Fruit fly (Drosophila melanogaster) whole organism, embryonic: Measurements from ENCODE around the gene Sws1.

Experiments used
- BtbVII ChIP-seq: fragments of 200-800 bp; sonication (Bioruptor generic); optimal IDR thresholded peaks from 3 replicates; lab custom pipeline; 2017; ENCODE audit warnings: missing biosample characterization, mild to moderate bottlenecking, missing genetic modification characterization
- CG10267 ChIP-seq: fragments of 200-800 bp; sonication (Bioruptor generic); optimal IDR thresholded peaks from 2 replicates; lab custom pipeline; 2018; ENCODE audit warnings: missing biosample characterization, mild to moderate bottlenecking, missing genetic modification characterization, moderate library complexity
- CG10274 ChIP-seq: fragments of 200-800 bp; sonication (Bioruptor generic); optimal IDR thresholded peaks from 3 replicates; lab custom pipeline; 2017; ENCODE audit warnings: missing biosample characterization, mild to moderate bottlenecking, missing genetic modification characterization
- CG14667 ChIP-seq: fragments of 200-800 bp; sonication (Bioruptor generic); IDR thresholded peaks from 2 replicates; pipeline ENCODE4 v1.3.6; 2022; ENCODE audit warnings: missing biosample characterization, missing genetic modification characterization
- CG15601 ChIP-seq: fragments of 200-800 bp; sonication (Bioruptor generic); optimal IDR thresholded peaks from 3 replicates; lab custom pipeline; 2019; ENCODE audit warnings: missing biosample characterization, mild to moderate bottlenecking, missing genetic modification characterization, moderate library complexity
- CG15696 ChIP-seq: fragments of 200-800 bp; sonication (Bioruptor generic); optimal IDR thresholded peaks from 2 replicates; lab custom pipeline; 2019; ENCODE audit warnings: missing biosample characterization, mild to moderate bottlenecking, missing genetic modification characterization, moderate library complexity
- CG1602 ChIP-seq: fragments of 200-800 bp; sonication (Bioruptor generic); optimal IDR thresholded peaks from 3 replicates; lab custom pipeline; 2016; ENCODE audit warnings: missing biosample characterization, missing genetic modification characterization
- CG17829 ChIP-seq: fragments of 200-800 bp; optimal IDR thresholded peaks from 2 replicates; lab custom pipeline; 2019; ENCODE audit warnings: missing biosample characterization, mild to moderate bottlenecking, missing genetic modification characterization, moderate library complexity
- CG18764 ChIP-seq: fragments of 200-800 bp; sonication (Bioruptor generic); optimal IDR thresholded peaks from 3 replicates; lab custom pipeline; 2016; ENCODE audit warnings: missing biosample characterization, missing genetic modification characterization
- CG2712 ChIP-seq: fragments of 200-800 bp; optimal IDR thresholded peaks from 3 replicates; lab custom pipeline; 2019; ENCODE audit warnings: missing biosample characterization, mild to moderate bottlenecking, missing genetic modification characterization, moderate library complexity
- CG4360 ChIP-seq: fragments of 200-800 bp; sonication (Bioruptor generic); IDR thresholded peaks from 2 replicates; pipeline ENCODE4 v1.3.6; 2022; ENCODE audit warnings: missing biosample characterization, missing genetic modification characterization
- CG43689 ChIP-seq: fragments of 200-800 bp; sonication (Bioruptor generic); IDR thresholded peaks from 2 replicates; pipeline ENCODE4 v1.3.6; 2022; ENCODE audit warnings: missing biosample characterization, missing genetic modification characterization
- CG6854 ChIP-seq: fragments of 200-800 bp; sonication (Bioruptor generic); optimal IDR thresholded peaks from 3 replicates; lab custom pipeline; 2017; ENCODE audit warnings: missing biosample characterization, mild to moderate bottlenecking, missing genetic modification characterization
- CG7839 ChIP-seq: fragments of 200-800 bp; sonication (Bioruptor generic); optimal IDR thresholded peaks from 3 replicates; lab custom pipeline; 2018; ENCODE audit warnings: missing biosample characterization, mild to moderate bottlenecking, missing genetic modification characterization, moderate library complexity
- CG7928 ChIP-seq: fragments of 200-800 bp; sonication (Bioruptor generic); optimal IDR thresholded peaks from 2 replicates; lab custom pipeline; 2017; ENCODE audit warnings: missing biosample characterization, mild to moderate bottlenecking, missing genetic modification characterization
- CG9609 ChIP-seq: fragments of 200-800 bp; sonication (Bioruptor generic); optimal IDR thresholded peaks from 3 replicates; lab custom pipeline; 2016; ENCODE audit warnings: missing biosample characterization, missing genetic modification characterization
- Chrac-16 ChIP-seq: fragments of 200-800 bp; sonication (Bioruptor generic); optimal IDR thresholded peaks from 3 replicates; lab custom pipeline; 2016; ENCODE audit warnings: missing biosample characterization, missing genetic modification characterization
- ERR ChIP-seq: fragments of 200-800 bp; sonication (Bioruptor generic); optimal IDR thresholded peaks from 2 replicates; lab custom pipeline; 2016; ENCODE audit warnings: missing biosample characterization, missing genetic modification characterization
- Fer1 ChIP-seq: fragments of 200-800 bp; sonication (Bioruptor generic); optimal IDR thresholded peaks from 2 replicates; lab custom pipeline; 2017; ENCODE audit warnings: missing biosample characterization, mild to moderate bottlenecking, missing genetic modification characterization
- HHEX ChIP-seq: fragments of 200-800 bp; sonication (Bioruptor generic); optimal IDR thresholded peaks from 3 replicates; lab custom pipeline; 2017; ENCODE audit warnings: missing biosample characterization, mild to moderate bottlenecking, missing genetic modification characterization, missing genetic modification reagents
- HLH4C ChIP-seq: fragments of 200-800 bp; sonication (Bioruptor generic); IDR thresholded peaks from 3 replicates; pipeline ENCODE4 v1.3.6; 2022; ENCODE audit warnings: missing biosample characterization, missing genetic modification characterization; ENCODE audit not compliant: partially characterized antibody
- HLHmδ ChIP-seq: fragments of 200-800 bp; sonication (Bioruptor generic); optimal IDR thresholded peaks from 2 replicates; lab custom pipeline; 2018; ENCODE audit warnings: missing biosample characterization, mild to moderate bottlenecking, missing genetic modification characterization, moderate library complexity
- HmgD ChIP-seq: fragments of 200-800 bp; sonication (Bioruptor generic); optimal IDR thresholded peaks from 3 replicates; lab custom pipeline; 2016; ENCODE audit warnings: missing biosample characterization, missing genetic modification characterization
- HmgZ ChIP-seq: fragments of 200-800 bp; sonication (Bioruptor generic); optimal IDR thresholded peaks from 2 replicates; lab custom pipeline; 2018; ENCODE audit warnings: missing biosample characterization, mild to moderate bottlenecking, missing genetic modification characterization
- Kr ChIP-seq: fragments of 200-800 bp; sonication (Bioruptor generic); optimal IDR thresholded peaks from 2 replicates; lab custom pipeline; 2017; ENCODE audit warnings: missing biosample characterization, mild to moderate bottlenecking, missing genetic modification characterization
- Lhr ChIP-seq: fragments of 200-800 bp; sonication (Bioruptor generic); optimal IDR thresholded peaks from 3 replicates; lab custom pipeline; 2017; ENCODE audit warnings: mild to moderate bottlenecking, missing biosample characterization, missing genetic modification reagents, missing genetic modification characterization
- NC2β ChIP-seq: fragments of 200-800 bp; sonication (Bioruptor generic); optimal IDR thresholded peaks from 2 replicates; lab custom pipeline; 2016; ENCODE audit warnings: missing biosample characterization, missing genetic modification characterization
- Nf-YA ChIP-seq: fragments of 200-800 bp; sonication (Bioruptor generic); IDR thresholded peaks from 2 replicates; pipeline ENCODE4 v1.3.6; 2022; ENCODE audit warnings: missing biosample characterization, missing genetic modification characterization
- Optix ChIP-seq: fragments of 200-800 bp; sonication (Bioruptor generic); IDR thresholded peaks from 3 replicates; pipeline ENCODE4 v1.3.6; 2022; ENCODE audit warnings: missing biosample characterization, missing genetic modification characterization
- Ptx1 ChIP-seq: fragments of 200-800 bp; sonication (Bioruptor generic); IDR thresholded peaks from 2 replicates; pipeline ENCODE4 v1.3.6; 2022; ENCODE audit warnings: missing biosample characterization, missing genetic modification characterization
- Spps ChIP-seq: fragments of 200-800 bp; sonication (Bioruptor generic); optimal IDR thresholded peaks from 2 replicates; lab custom pipeline; 2018; ENCODE audit warnings: missing biosample characterization, mild to moderate bottlenecking, missing genetic modification characterization
- az2 ChIP-seq: fragments of 200-800 bp; sonication (Bioruptor generic); optimal IDR thresholded peaks from 3 replicates; lab custom pipeline; 2016; ENCODE audit warnings: missing biosample characterization, missing genetic modification characterization
- bowl ChIP-seq: fragments of 200-800 bp; sonication (Bioruptor generic); IDR thresholded peaks from 2 replicates; pipeline ENCODE4 v1.3.6; 2022; ENCODE audit warnings: missing biosample characterization, missing genetic modification characterization
- cad ChIP-seq: fragments of >200 bp; optimal IDR thresholded peaks from 2 replicates; lab custom pipeline; 2017; ENCODE audit warnings: missing biosample characterization, missing genetic modification characterization
- chm ChIP-seq: fragments of 200-800 bp; sonication (Bioruptor generic); IDR thresholded peaks from 2 replicates; pipeline ENCODE4 v1.3.6; 2022; ENCODE audit warnings: missing biosample characterization, missing genetic modification characterization
- chn ChIP-seq: fragments of 200-800 bp; sonication (Bioruptor generic); optimal IDR thresholded peaks from 2 replicates; lab custom pipeline; 2016; ENCODE audit warnings: missing biosample characterization, missing genetic modification characterization
- da ChIP-seq: fragments of 200-800 bp; sonication (Bioruptor generic); optimal IDR thresholded peaks from 2 replicates; lab custom pipeline; 2016; ENCODE audit warnings: missing biosample characterization, missing genetic modification characterization
- danr ChIP-seq: fragments of 200-800 bp; sonication (Bioruptor generic); IDR thresholded peaks from 2 replicates; pipeline ENCODE4 v1.3.6; 2022; ENCODE audit warnings: missing biosample characterization, missing genetic modification characterization
- esg ChIP-seq: fragments of 200-800 bp; sonication (Bioruptor generic); conservative IDR thresholded peaks from 2 replicates; pipeline ENCODE4 v1.3.6; 2022; ENCODE audit warnings: missing biosample characterization, missing genetic modification characterization
- ftz-f1 ChIP-seq: fragments of 200-800 bp; sonication (Bioruptor generic); optimal IDR thresholded peaks from 2 replicates; lab custom pipeline; 2016; ENCODE audit warnings: missing biosample characterization, missing genetic modification characterization
- gcm ChIP-seq: fragments of 200-800 bp; sonication (Bioruptor generic); optimal IDR thresholded peaks from 2 replicates; lab custom pipeline; 2019; ENCODE audit warnings: missing biosample characterization, mild to moderate bottlenecking, missing genetic modification characterization, moderate library complexity
- grn ChIP-seq: fragments of 200-800 bp; sonication (Bioruptor generic); optimal IDR thresholded peaks from 3 replicates; lab custom pipeline; 2017; ENCODE audit warnings: missing biosample characterization, missing genetic modification characterization
- hkb ChIP-seq, 2 experiments: fragments of 200-800 bp in 1 of 2; fragments of >200 bp in 1 of 2; sonication (Bioruptor generic) in 1 of 2; IDR thresholded peaks in 1 of 2; optimal IDR thresholded peaks in 1 of 2; 2 replicates each; pipeline versions ENCODE4 v1.3.6 to Lab custom; 2017 to 2022; ENCODE audit warnings: missing biosample characterization in 1 of 2, missing genetic modification characterization in 1 of 2
- maf-S ChIP-seq: fragments of 200-800 bp; sonication (Bioruptor generic); optimal IDR thresholded peaks from 2 replicates; lab custom pipeline; 2016; ENCODE audit warnings: missing biosample characterization, missing genetic modification characterization
- mld ChIP-seq: fragments of 200-800 bp; sonication (Bioruptor generic); IDR thresholded peaks from 3 replicates; pipeline ENCODE4 v1.3.6; 2022; ENCODE audit warnings: missing biosample characterization, missing genetic modification characterization; ENCODE audit not compliant: partially characterized antibody
- org-1 ChIP-seq: fragments of 200-800 bp; sonication (Bioruptor generic); optimal IDR thresholded peaks from 2 replicates; lab custom pipeline; 2017; ENCODE audit warnings: missing biosample characterization, missing genetic modification characterization
- peb ChIP-seq: fragments of 200-800 bp; sonication (Bioruptor generic); IDR thresholded peaks from 2 replicates; pipeline ENCODE4 v1.3.6; 2022; ENCODE audit warnings: missing biosample characterization, missing genetic modification characterization
- sd ChIP-seq: fragments of 200-800 bp; sonication (Bioruptor generic); optimal IDR thresholded peaks from 3 replicates; lab custom pipeline; 2018; ENCODE audit warnings: missing biosample characterization, mild to moderate bottlenecking, missing genetic modification characterization, moderate library complexity
- sens-2 ChIP-seq: fragments of 200-800 bp; sonication (Bioruptor generic); IDR thresholded peaks from 2 replicates; pipeline ENCODE4 v1.3.6; 2022; ENCODE audit warnings: missing biosample characterization, missing genetic modification characterization
- tgo ChIP-seq: fragments of 200-800 bp; sonication (Bioruptor generic); IDR thresholded peaks from 3 replicates; pipeline ENCODE4 v1.3.6; 2022; ENCODE audit warnings: missing biosample characterization, missing genetic modification characterization
- tll ChIP-seq, 2 experiments: fragments of 200-800 bp in 1 of 2; fragments of >200 bp in 1 of 2; sonication (Bioruptor generic) in 1 of 2; optimal IDR thresholded peaks; 2 replicates each; lab custom pipeline; 2017 to 2019; ENCODE audit warnings: missing biosample characterization in 2 of 2, missing genetic modification characterization in 2 of 2, mild to moderate bottlenecking in 1 of 2, moderate library complexity in 1 of 2
- vnd ChIP-seq: fragments of 200-800 bp; sonication (Bioruptor generic); IDR thresholded peaks from 3 replicates; pipeline ENCODE4 v1.3.6; 2022; ENCODE audit warnings: missing biosample characterization, missing genetic modification characterization; ENCODE audit not compliant: partially characterized antibody

Sws1 gene

dm6 chr2L:2528097-2528496 lies 46.8 kb downstream of the Sws1 start (continued):
- TF ChIP-seq Chrac-16 (GFP tag; lab: Kevin White, UChicago) (no peak), HLHmδ (GFP tag; lab: Kevin White, UChicago) (no peak), ftz-f1 (GFP tag; lab: Kevin White, UChicago) (no peak), grn (GFP tag; lab: Kevin White, UChicago) (no peak), CG7839 (tag; lab: Kevin White, UChicago) (peak; percentile 52), CG10267 (tag; lab: Kevin White, UChicago) (no peak), CG15601 (tag; lab: Kevin White, UChicago) (no peak), tll (GFP tag; optimal IDR thresholded peaks at IDR 0.05; lab: Kevin White, UChicago) (no peak), HmgD (no peak), vnd (GFP tag; lab: Robert Waterston, UW) (no peak), Optix (no peak), chm (no peak), sens-2 (GFP tag; lab: Robert Waterston, UW) (0 out of 2 replicates have a peak, but pooled peaks have one; percentile 18), sd (tag; lab: Kevin White, UChicago) (no peak), esg (GFP tag; lab: Robert Waterston, UW) (no peak), CG7928 (GFP tag; lab: Kevin White, UChicago) (no peak), CG10274 (GFP tag; lab: Kevin White, UChicago) (no peak), peb (GFP tag; lab: Robert Waterston, UW) (no peak), CG4360 (GFP tag; lab: Robert Waterston, UW) (no peak), tgo (GFP tag; lab: Robert Waterston, UW) (peak; percentile 24; the same call in 1 of the 3 replicates), ERR (GFP tag; lab: Kevin White, UChicago) (no peak), CG14667 (GFP tag; lab: Robert Waterston, UW) (no peak), gcm (no peak), CG9609 (GFP tag; lab: Kevin White, UChicago) (no peak), Nf-YA (GFP tag; lab: Robert Waterston, UW) (no peak), CG43689 (GFP tag; lab: Robert Waterston, UW) (no peak), bowl (no peak), NC2β (no peak), Ptx1 (peak; percentile 28; the same call in 1 of the 2 replicates), maf-S (no peak), HHEX (GFP tag; lab: Kevin White, UChicago) (no peak), CG6854 (no peak), cad (GFP tag; lab: Kevin White, UChicago) (no peak), da (GFP tag; lab: Kevin White, UChicago) (no peak), Fer1 (GFP tag; lab: Kevin White, UChicago) (peak; percentile 43), org-1 (GFP tag; lab: Kevin White, UChicago) (no peak), Spps (no peak), az2 (GFP tag; lab: Kevin White, UChicago) (no peak), danr (GFP tag; lab: Robert Waterston, UW) (no peak), Kr (GFP tag; lab: Kevin White, UChicago) (no peak), chn (no peak), HmgZ (no peak), CG1602 (GFP tag; lab: Kevin White, UChicago) (no peak), hkb (optimal IDR thresholded peaks at IDR 0.05; lab: Kevin White, UChicago) (no peak), hkb (GFP tag; IDR thresholded peaks at IDR 0.05; lab: Robert Waterston, UW) (no peak; the same call in 1 of the 2 replicates), Lhr (GFP tag; lab: Kevin White, UChicago) (no peak), CG17829 (no peak), CG2712 (tag; lab: Kevin White, UChicago) (no peak), CG18764 (GFP tag; lab: Kevin White, UChicago) (no peak), BtbVII (GFP tag; lab: Kevin White, UChicago) (no peak), HLH4C (GFP tag; lab: Robert Waterston, UW) (no peak), CG15696 (no peak), mld (GFP tag; lab: Robert Waterston, UW) (no peak)
